Worm (Caenorhabditis elegans) whole organism, late embryonic: Measurements from ENCODE around the gene Y44A6D.5.

Source experiments
- F13H6.1 ChIP-seq: sonication (generic microtip); optimal IDR thresholded peaks from 2 replicates; lab custom pipeline; 2016; ENCODE audit warnings: missing genetic modification characterization, missing compliant biosample characterization
- K02D7.2 ChIP-seq: sonication (generic microtip); optimal IDR thresholded peaks from 2 replicates; lab custom pipeline; 2017; ENCODE audit warnings: mild to moderate bottlenecking, missing genetic modification characterization, missing compliant biosample characterization
- K09A11.1 ChIP-seq: sonication (generic microtip); optimal IDR thresholded peaks from 2 replicates; lab custom pipeline; 2017; ENCODE audit warnings: antibody characterized with exemption, mild to moderate bottlenecking, missing genetic modification characterization, missing compliant biosample characterization; ENCODE audit not compliant: insufficient read depth
- Y22D7AL.16 ChIP-seq: sonication (generic microtip); optimal IDR thresholded peaks from 2 replicates; lab custom pipeline; 2016; ENCODE audit warnings: missing genetic modification characterization, missing compliant biosample characterization
- ahr-1 ChIP-seq: sonication (generic microtip); optimal IDR thresholded peaks from 2 replicates; lab custom pipeline; 2016; ENCODE audit warnings: missing genetic modification characterization, missing compliant biosample characterization
- ama-1 ChIP-seq: fragments of 150-350 bp; optimal IDR thresholded peaks from 2 replicates; lab custom pipeline; 2014
- ceh-14 ChIP-seq: sonication (generic microtip); optimal IDR thresholded peaks from 2 replicates; lab custom pipeline; 2016; ENCODE audit warnings: missing genotype, missing genetic modification characterization, missing compliant biosample characterization
- ceh-18 ChIP-seq: sonication (generic microtip); optimal IDR thresholded peaks from 2 replicates; lab custom pipeline; 2016; ENCODE audit warnings: missing genetic modification characterization, missing compliant biosample characterization
- ceh-19 ChIP-seq: fragments of 200-800 bp; sonication (Bioruptor generic); optimal IDR thresholded peaks from 2 replicates; lab custom pipeline; 2018; ENCODE audit warnings: mild to moderate bottlenecking, missing genetic modification characterization, missing compliant biosample characterization
- ceh-2 ChIP-seq: sonication (generic microtip); optimal IDR thresholded peaks from 2 replicates; lab custom pipeline; 2016; ENCODE audit warnings: missing genotype, missing genetic modification characterization, missing compliant biosample characterization
- ceh-22 ChIP-seq: sonication (generic microtip); optimal IDR thresholded peaks from 2 replicates; lab custom pipeline; 2017; ENCODE audit warnings: missing biosample characterization, missing genetic modification characterization
- ceh-31 ChIP-seq: sonication (generic microtip); optimal IDR thresholded peaks from 2 replicates; lab custom pipeline; 2016; ENCODE audit warnings: missing genetic modification characterization, missing compliant biosample characterization
- ceh-34 ChIP-seq: sonication (generic microtip); optimal IDR thresholded peaks from 2 replicates; lab custom pipeline; 2016; ENCODE audit warnings: mild to moderate bottlenecking, missing genetic modification characterization, missing compliant biosample characterization
- ceh-45 ChIP-seq: fragments of 200-800 bp; sonication (Bioruptor generic); IDR thresholded peaks from 2 replicates; pipeline ENCODE4 v1.3.6; 2022; ENCODE audit warnings: missing genetic modification reagents, missing genetic modification characterization, missing compliant biosample characterization
- ceh-48 ChIP-seq: sonication (generic microtip); optimal IDR thresholded peaks from 2 replicates; lab custom pipeline; 2016; ENCODE audit warnings: missing genetic modification characterization, inconsistent platforms, missing compliant biosample characterization
- ceh-6 ChIP-seq: fragments of 200-800 bp; sonication (Bioruptor generic); optimal IDR thresholded peaks from 2 replicates; lab custom pipeline; 2018; ENCODE audit warnings: mild to moderate bottlenecking, missing genetic modification characterization, missing compliant biosample characterization
- che-1 ChIP-seq: sonication (generic microtip); optimal IDR thresholded peaks from 2 replicates; lab custom pipeline; 2016; ENCODE audit warnings: mild to moderate bottlenecking, missing genetic modification characterization, missing compliant biosample characterization
- dmd-4 ChIP-seq: sonication (generic microtip); optimal IDR thresholded peaks from 2 replicates; lab custom pipeline; 2016; ENCODE audit warnings: borderline replicate concordance, missing genetic modification characterization, missing compliant biosample characterization
- dve-1 ChIP-seq: sonication (generic microtip); optimal IDR thresholded peaks from 2 replicates; lab custom pipeline; 2017; ENCODE audit warnings: antibody characterized with exemption, mild to moderate bottlenecking, missing genetic modification characterization, missing compliant biosample characterization
- elt-2 ChIP-seq: sonication (generic microtip); optimal IDR thresholded peaks from 2 replicates; lab custom pipeline; 2016; ENCODE audit warnings: missing genetic modification reagents, missing genetic modification characterization, missing compliant biosample characterization
- elt-4 ChIP-seq: sonication (generic microtip); optimal IDR thresholded peaks from 2 replicates; lab custom pipeline; 2016; ENCODE audit warnings: missing genetic modification characterization, missing compliant biosample characterization
- eyg-1 ChIP-seq: sonication (generic microtip); optimal IDR thresholded peaks from 2 replicates; lab custom pipeline; 2016; ENCODE audit warnings: missing genotype, missing genetic modification characterization, missing compliant biosample characterization
- gmeb-2 ChIP-seq: sonication (generic microtip); optimal IDR thresholded peaks from 2 replicates; lab custom pipeline; 2016; ENCODE audit warnings: missing genetic modification characterization, inconsistent platforms, missing compliant biosample characterization
- hlh-13 ChIP-seq: fragments of 200-800 bp; sonication (Bioruptor generic); optimal IDR thresholded peaks from 2 replicates; lab custom pipeline; 2018; ENCODE audit warnings: mild to moderate bottlenecking, missing genetic modification characterization, missing compliant biosample characterization
- hlh-30 ChIP-seq: sonication (generic microtip); optimal IDR thresholded peaks from 2 replicates; lab custom pipeline; 2017; ENCODE audit warnings: antibody characterized with exemption, missing genetic modification characterization, missing compliant biosample characterization; ENCODE audit not compliant: insufficient read depth
- nhr-232 ChIP-seq: sonication (generic microtip); optimal IDR thresholded peaks from 2 replicates; lab custom pipeline; 2016; ENCODE audit warnings: missing genetic modification characterization, missing compliant biosample characterization
- pat-9 ChIP-seq: fragments of 200-800 bp; sonication (Bioruptor generic); optimal IDR thresholded peaks from 2 replicates; lab custom pipeline; 2018; ENCODE audit warnings: mild to moderate bottlenecking, missing genetic modification characterization, moderate library complexity, missing compliant biosample characterization
- pha-4 ChIP-seq: fragments of 150-350 bp; optimal IDR thresholded peaks from 2 replicates; lab custom pipeline; 2018; ENCODE audit warnings: missing biosample characterization, missing genetic modification reagents, missing genetic modification characterization
- pqm-1 ChIP-seq: sonication (generic microtip); optimal IDR thresholded peaks from 2 replicates; lab custom pipeline; 2016; ENCODE audit warnings: missing genetic modification characterization, missing compliant biosample characterization
- ref-2 ChIP-seq: sonication (generic microtip); optimal IDR thresholded peaks from 2 replicates; lab custom pipeline; 2016; ENCODE audit warnings: missing genetic modification characterization, missing compliant biosample characterization
- rnt-1 ChIP-seq: sonication (generic microtip); optimal IDR thresholded peaks from 2 replicates; lab custom pipeline; 2016; ENCODE audit warnings: missing genetic modification characterization, missing compliant biosample characterization
- sdc-2 ChIP-seq: sonication (generic microtip); optimal IDR thresholded peaks from 2 replicates; lab custom pipeline; 2016; ENCODE audit warnings: missing genotype, missing genetic modification characterization, missing compliant biosample characterization
- sox-2 ChIP-seq: fragments of 200-800 bp; sonication (Bioruptor generic); IDR thresholded peaks from 2 replicates; pipeline ENCODE4 v1.3.6; 2022; ENCODE audit warnings: missing genetic modification reagents, missing genetic modification characterization, missing compliant biosample characterization
- syd-9 ChIP-seq: sonication (generic microtip); optimal IDR thresholded peaks from 2 replicates; lab custom pipeline; 2016; ENCODE audit warnings: mild to moderate bottlenecking, missing genetic modification characterization, moderate library complexity, missing compliant biosample characterization
- tbx-2 ChIP-seq: sonication (generic microtip); optimal IDR thresholded peaks from 2 replicates; lab custom pipeline; 2016; ENCODE audit warnings: missing genetic modification characterization, missing compliant biosample characterization
- ttx-3 ChIP-seq: sonication (generic microtip); optimal IDR thresholded peaks from 2 replicates; lab custom pipeline; 2016; ENCODE audit warnings: missing genetic modification reagents, missing genetic modification characterization, missing compliant biosample characterization
- unc-42 ChIP-seq: sonication (generic microtip); optimal IDR thresholded peaks from 2 replicates; lab custom pipeline; 2016; ENCODE audit warnings: missing genotype, missing genetic modification characterization, missing compliant biosample characterization
- unc-55 ChIP-seq: sonication (generic microtip); optimal IDR thresholded peaks from 2 replicates; lab custom pipeline; 2017; ENCODE audit warnings: missing biosample characterization, missing genetic modification reagents, missing genetic modification characterization
- unc-86 ChIP-seq: sonication (generic microtip); optimal IDR thresholded peaks from 2 replicates; lab custom pipeline; 2016; ENCODE audit warnings: missing genetic modification characterization, missing compliant biosample characterization
- zip-5 ChIP-seq: sonication (generic microtip); optimal IDR thresholded peaks from 2 replicates; lab custom pipeline; 2016; ENCODE audit warnings: missing genetic modification characterization, missing compliant biosample characterization

The Y44A6D.5 gene

DNA sequence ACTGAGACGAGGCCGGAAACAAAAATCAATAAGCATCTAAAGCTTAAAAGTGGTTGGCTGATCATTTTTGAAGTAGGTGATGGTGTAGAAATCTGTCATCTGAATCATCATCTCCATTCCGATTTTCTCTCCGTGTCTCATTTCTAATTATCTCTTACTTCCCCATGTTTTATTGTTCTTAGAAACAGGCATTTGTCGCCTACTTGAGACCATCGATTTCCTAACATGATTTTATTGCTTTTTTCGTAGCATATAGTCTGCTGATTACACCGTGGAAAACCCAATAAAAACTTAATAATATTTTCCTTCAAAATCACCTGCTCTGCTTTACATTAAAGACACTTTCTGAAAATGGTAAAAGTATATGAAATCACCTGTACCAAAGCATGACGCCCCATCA, 27.5 kb downstream of the Y44A6D.5 start, which contains the start of gene F38A6.4:
Gene F38A6.4, minus strand, starts transcription at position 101 of the 400 bp plus-strand sequence.
- TF ChIP-seq F13H6.1 (tag; lab: Kevin White, UChicago) (no peak), hlh-13 (GFP tag; lab: Kevin White, UChicago) (no peak), ceh-14 (tag; lab: Kevin White, UChicago) (no peak), syd-9 (no peak), hlh-30 (tag; lab: Kevin White, UChicago) (no peak), ttx-3 (tag; lab: Kevin White, UChicago) (no peak), pqm-1 (tag; lab: Kevin White, UChicago) (no peak), ceh-31 (tag; lab: Kevin White, UChicago) (no peak)

DNA sequence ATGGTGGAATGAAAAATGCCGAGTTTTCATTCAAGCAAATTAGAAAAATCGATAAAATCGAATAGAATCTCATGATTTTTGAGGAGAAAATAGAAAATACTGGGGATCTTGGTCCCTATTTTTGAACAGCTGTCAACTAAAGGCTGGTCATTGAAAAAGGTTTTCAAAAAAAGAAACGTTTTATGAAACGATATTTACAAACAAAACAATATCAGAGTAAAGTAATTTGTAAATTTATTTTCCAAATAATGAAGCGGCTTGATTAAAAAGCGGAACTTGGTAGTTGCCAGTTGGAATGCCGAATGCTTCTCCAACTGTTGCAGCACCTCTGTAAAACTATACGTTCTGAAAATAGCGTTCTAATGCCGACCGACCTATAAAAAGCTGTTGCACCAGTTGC, 29.2 kb downstream of the Y44A6D.5 start, which contains the start of gene F38A6.5:
Gene F38A6.5, minus strand, starts transcription at position 101 of the 400 bp plus-strand sequence.
- TF ChIP-seq eyg-1 (tag; lab: Kevin White, UChicago), result no peak
- no peak for TF ChIP-seq ceh-18 (tag; lab: Kevin White, UChicago)
- TF ChIP-seq che-1, result no peak
- no peak for TF ChIP-seq pha-4
- no peak for TF ChIP-seq sox-2 (GFP tag; lab: Robert Waterston, UW)
- TF ChIP-seq rnt-1 (tag; lab: Kevin White, UChicago), result no peak
- TF ChIP-seq K09A11.1 (tag; lab: Kevin White, UChicago), result no peak
- TF ChIP-seq hlh-30 (tag; lab: Kevin White, UChicago), result no peak
- no peak for TF ChIP-seq ceh-31 (tag; lab: Kevin White, UChicago)
- no peak for TF ChIP-seq ceh-34 (tag; lab: Kevin White, UChicago)
- TF ChIP-seq unc-42, result no peak
- TF ChIP-seq ceh-45 (GFP tag; lab: Robert Waterston, UW), result no peak

DNA sequence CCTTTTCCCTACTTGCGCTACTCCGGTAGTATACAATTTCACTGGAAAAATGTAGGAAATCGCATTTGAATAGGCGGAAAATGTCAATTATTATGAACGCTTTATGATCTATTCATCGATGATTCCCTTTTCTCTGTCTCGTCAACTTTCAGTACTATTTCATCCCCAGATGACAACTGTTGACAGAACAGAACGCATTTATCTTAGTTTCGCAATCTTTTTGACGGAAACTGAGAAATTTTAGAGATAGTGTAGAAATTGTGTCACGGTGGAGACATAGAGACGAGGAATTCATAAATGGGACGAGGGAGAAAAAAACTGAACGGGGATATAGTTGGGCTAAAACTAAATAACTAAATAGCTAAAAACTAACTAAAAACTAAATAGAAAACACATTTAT, 31.1 kb downstream of the Y44A6D.5 start:
- no peak for TF ChIP-seq sdc-2 (tag; lab: Kevin White, UChicago)
- no peak for TF ChIP-seq pat-9 (tag; lab: Kevin White, UChicago)
- no peak for TF ChIP-seq gmeb-2 (tag; lab: Kevin White, UChicago)
- peak; percentile 99 for TF ChIP-seq unc-55 (GFP tag; lab: Kevin White, UChicago)
- no peak for TF ChIP-seq K09A11.1 (tag; lab: Kevin White, UChicago)
- no peak for TF ChIP-seq dmd-4 (tag; lab: Kevin White, UChicago)
- TF ChIP-seq ceh-45 (GFP tag; lab: Robert Waterston, UW), result no peak
- no peak for TF ChIP-seq ceh-31 (tag; lab: Kevin White, UChicago)
- peak; percentile 31 for TF ChIP-seq rnt-1 (tag; lab: Kevin White, UChicago)
- no peak for TF ChIP-seq ahr-1 (tag; lab: Kevin White, UChicago)
- no peak for TF ChIP-seq ceh-6
- no peak for TF ChIP-seq ceh-19
- TF ChIP-seq ceh-18 (tag; lab: Kevin White, UChicago), result peak; percentile 7
- no peak for TF ChIP-seq ceh-48
- TF ChIP-seq F13H6.1 (tag; lab: Kevin White, UChicago), result no peak
- no peak for TF ChIP-seq zip-5 (tag; lab: Kevin White, UChicago)
- TF ChIP-seq ceh-2 (tag; lab: Kevin White, UChicago), result no peak
- TF ChIP-seq dve-1 (tag; lab: Kevin White, UChicago), result no peak
- TF ChIP-seq eyg-1 (tag; lab: Kevin White, UChicago), result no peak

DNA sequence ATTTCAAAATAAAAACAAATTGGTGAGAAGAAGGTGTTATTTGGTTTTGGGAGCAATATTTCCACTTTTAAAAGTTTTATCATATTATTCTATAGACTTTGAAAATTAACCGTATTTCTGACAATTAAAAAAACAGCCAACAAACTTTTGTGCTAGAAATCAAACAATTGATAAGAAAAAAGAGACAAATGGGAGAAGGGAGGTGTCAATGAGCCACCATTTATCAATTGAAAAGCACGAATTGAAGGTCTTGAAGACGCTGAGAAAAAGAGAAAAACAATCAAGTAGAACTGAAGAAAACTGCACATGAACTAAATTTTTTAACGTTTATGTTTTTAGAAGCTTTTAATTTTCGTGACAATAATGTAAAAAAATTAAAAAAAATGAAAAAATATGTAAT, 32.0 kb downstream of the Y44A6D.5 start:
- no peak for TF ChIP-seq dve-1 (tag; lab: Kevin White, UChicago)
- TF ChIP-seq ama-1 (lab: Kevin White, UChicago), result no peak
- TF ChIP-seq tbx-2 (tag; lab: Kevin White, UChicago), result no peak
- TF ChIP-seq elt-4, result no peak
- TF ChIP-seq ref-2, result no peak
- no peak for TF ChIP-seq ceh-31 (tag; lab: Kevin White, UChicago)
- TF ChIP-seq ceh-2 (tag; lab: Kevin White, UChicago), result no peak
- TF ChIP-seq ceh-22 (tag; lab: Kevin White, UChicago), result no peak
- no peak for TF ChIP-seq elt-2 (tag; lab: Kevin White, UChicago)
- no peak for TF ChIP-seq unc-42
- TF ChIP-seq K02D7.2, result no peak
- TF ChIP-seq unc-86 (tag; lab: Kevin White, UChicago), result no peak
- no peak for TF ChIP-seq nhr-232 (tag; lab: Kevin White, UChicago)
- no peak for TF ChIP-seq Y22D7AL.16 (tag; lab: Kevin White, UChicago)
- TF ChIP-seq syd-9, result no peak
- TF ChIP-seq, all 69 proteins: peak for 0
